3 fruit fly cellular contexts compared by ENCODE assay signal in genomic region chr3L:3080084-3080994, dm6.
A peak's percentile ranks its signal among the peaks of the same experiment; 100 is the strongest.
TF ChIP-seq lines count a peak whose summit lies in the region.

No protein-coding gene starts in this region.

TF ChIP-seq in whole organism, adult, 20 proteins besides CTCF, POLR2A, EP300 and RAD21 (continued from another document):
- no peak for TF ChIP-seq Crg-1 (GFP tag; optimal IDR thresholded peaks at IDR 0.05; lab: Kevin White, UChicago)
TF ChIP-seq in whole organism, adult: peak in this region for 7.

TF ChIP-seq in whole organism, embryonic, 481 proteins besides CTCF, POLR2A, EP300 and RAD21 (continued from another document and continues in another):
- TF ChIP-seq TFAM (GFP tag; optimal IDR thresholded peaks at IDR 0.05; lab: Kevin White, UChicago) = no peak
- TF ChIP-seq stc (GFP tag; IDR thresholded peaks at IDR 0.05; lab: Robert Waterston, UW) = peak; percentile 53
- TF ChIP-seq CG30431 (GFP tag; optimal IDR thresholded peaks at IDR 0.05; lab: Kevin White, UChicago) = no peak
- no peak for TF ChIP-seq disco-r (GFP tag; optimal IDR thresholded peaks at IDR 0.05; lab: Kevin White, UChicago)
- TF ChIP-seq ato (GFP tag; IDR thresholded peaks at IDR 0.05; lab: Robert Waterston, UW; ENCODE audit: partially characterized antibody) = no peak
- TF ChIP-seq dm (GFP tag; optimal IDR thresholded peaks at IDR 0.05; lab: Kevin White, UChicago) = no peak
- TF ChIP-seq Dbx (GFP tag; IDR thresholded peaks at IDR 0.05; lab: Robert Waterston, UW) = peak; percentile 27; the same call in 1 of the 3 replicates
- no peak for TF ChIP-seq CG7271 (tag; optimal IDR thresholded peaks at IDR 0.05; lab: Kevin White, UChicago)
- TF ChIP-seq Gsc (GFP tag; IDR thresholded peaks at IDR 0.05; lab: Robert Waterston, UW) = no peak
- TF ChIP-seq CG12155 (GFP tag; optimal IDR thresholded peaks at IDR 0.05; lab: Kevin White, UChicago) = no peak
- TF ChIP-seq wek (GFP tag; optimal IDR thresholded peaks at IDR 0.05; lab: Kevin White, UChicago) = no peak
- no peak for TF ChIP-seq dmrt99B (tag; optimal IDR thresholded peaks at IDR 0.05; lab: Kevin White, UChicago)
- TF ChIP-seq Atf6 (GFP tag; IDR thresholded peaks at IDR 0.05; lab: Robert Waterston, UW) = 0 out of 2 replicates have a peak, but pooled peaks have one; percentile 20
- no peak for TF ChIP-seq stwl (tag; optimal IDR thresholded peaks at IDR 0.05; lab: Kevin White, UChicago)
- TF ChIP-seq Ptx1 (GFP tag; IDR thresholded peaks at IDR 0.05; lab: Robert Waterston, UW) = peak; percentile 54
- TF ChIP-seq oc (tag; optimal IDR thresholded peaks at IDR 0.05; lab: Kevin White, UChicago) = peak; percentile 7
- no peak for TF ChIP-seq Poxn (GFP tag; IDR thresholded peaks at IDR 0.05; lab: Robert Waterston, UW)
- TF ChIP-seq BEAF-32 (GFP tag; optimal IDR thresholded peaks at IDR 0.05; lab: Kevin White, UChicago) = no peak
- no peak for TF ChIP-seq CrebB (tag; optimal IDR thresholded peaks at IDR 0.05; lab: Kevin White, UChicago)
- no peak for TF ChIP-seq CG18476 (GFP tag; optimal IDR thresholded peaks at IDR 0.05; lab: Kevin White, UChicago)
- TF ChIP-seq ems (GFP tag; optimal IDR thresholded peaks at IDR 0.05; lab: Kevin White, UChicago) = no peak
- no peak for TF ChIP-seq dan (GFP tag; IDR thresholded peaks at IDR 0.05; lab: Robert Waterston, UW)
- TF ChIP-seq Med (GFP tag; lab: Kevin White, UChicago) = no peak
- TF ChIP-seq CG4854 (GFP tag; optimal IDR thresholded peaks at IDR 0.05; lab: Kevin White, UChicago) = no peak
- TF ChIP-seq sd (tag; optimal IDR thresholded peaks at IDR 0.05; lab: Kevin White, UChicago) = peak; percentile 67
- no peak for TF ChIP-seq CG6854 (GFP tag; optimal IDR thresholded peaks at IDR 0.05; lab: Kevin White, UChicago)
- TF ChIP-seq CG18619 (GFP tag; optimal IDR thresholded peaks at IDR 0.05; lab: Kevin White, UChicago) = no peak
- TF ChIP-seq cas (GFP tag; IDR thresholded peaks at IDR 0.05; lab: Robert Waterston, UW) = no peak
- TF ChIP-seq sr (GFP tag; IDR thresholded peaks at IDR 0.05; lab: Robert Waterston, UW) = no peak
- TF ChIP-seq Ravus (GFP tag; IDR thresholded peaks at IDR 0.05; lab: Robert Waterston, UW) = no peak
- TF ChIP-seq HmgD (GFP tag; optimal IDR thresholded peaks at IDR 0.05; lab: Kevin White, UChicago) = no peak
- no peak for TF ChIP-seq CG2889 (GFP tag; IDR thresholded peaks at IDR 0.05; lab: Robert Waterston, UW)
- TF ChIP-seq CG2120 (GFP tag; optimal IDR thresholded peaks at IDR 0.05; lab: Kevin White, UChicago) = peak; percentile 28
- no peak for TF ChIP-seq fd102C (GFP tag; optimal IDR thresholded peaks at IDR 0.05; lab: Kevin White, UChicago)
- no peak for TF ChIP-seq B-H2 (GFP tag; optimal IDR thresholded peaks at IDR 0.05; lab: Kevin White, UChicago)
- no peak for TF ChIP-seq CG3726 (GFP tag; IDR thresholded peaks at IDR 0.05; lab: Robert Waterston, UW)
- TF ChIP-seq aop (GFP tag; IDR thresholded peaks at IDR 0.05; lab: Robert Waterston, UW) = no peak
- no peak for TF ChIP-seq CG17612 (GFP tag; IDR thresholded peaks at IDR 0.05; lab: Robert Waterston, UW)
- peak; percentile 23; the same call in 1 of the 2 replicates for TF ChIP-seq wor (GFP tag; IDR thresholded peaks at IDR 0.05; lab: Robert Waterston, UW)
- no peak for TF ChIP-seq slp2 (GFP tag; optimal IDR thresholded peaks at IDR 0.05; lab: Kevin White, UChicago)
- no peak for TF ChIP-seq odd (GFP tag; optimal IDR thresholded peaks at IDR 0.05; lab: Kevin White, UChicago)
- TF ChIP-seq dmrt11E (tag; optimal IDR thresholded peaks at IDR 0.05; lab: Kevin White, UChicago) = peak; percentile 13
- TF ChIP-seq CG34422 (GFP tag; IDR thresholded peaks at IDR 0.05; lab: Robert Waterston, UW) = 0 out of 3 replicates have a peak, but pooled peaks have one; percentile 43
- TF ChIP-seq CG15696 (tag; optimal IDR thresholded peaks at IDR 0.05; lab: Kevin White, UChicago) = no peak
- no peak for TF ChIP-seq gce (GFP tag; IDR thresholded peaks at IDR 0.05; lab: Robert Waterston, UW)
- no peak for TF ChIP-seq shn (GFP tag; optimal IDR thresholded peaks at IDR 0.05; lab: Kevin White, UChicago)
- peak; percentile 33; the same call in 1 of the 2 replicates for TF ChIP-seq Ada2b (GFP tag; IDR thresholded peaks at IDR 0.05; lab: Robert Waterston, UW)
- TF ChIP-seq scrt (GFP tag; optimal IDR thresholded peaks at IDR 0.05; lab: Kevin White, UChicago) = no peak
- TF ChIP-seq zen (tag; optimal IDR thresholded peaks at IDR 0.05; lab: Kevin White, UChicago) = no peak
- TF ChIP-seq CG10366 (GFP tag; IDR thresholded peaks at IDR 0.05; lab: Robert Waterston, UW) = no peak; the same call in 1 of the 2 replicates
- TF ChIP-seq CG12659 (GFP tag; optimal IDR thresholded peaks at IDR 0.05; lab: Kevin White, UChicago) = no peak
- TF ChIP-seq HLH54F (GFP tag; optimal IDR thresholded peaks at IDR 0.05; lab: Kevin White, UChicago) = no peak
- peak; percentile 95 for TF ChIP-seq CG6654 (GFP tag; optimal IDR thresholded peaks at IDR 0.05; lab: Kevin White, UChicago)
- no peak for TF ChIP-seq cato (GFP tag; optimal IDR thresholded peaks at IDR 0.05; lab: Kevin White, UChicago; ENCODE audit: borderline replicate concordance)
- no peak for TF ChIP-seq HHEX (GFP tag; optimal IDR thresholded peaks at IDR 0.05; lab: Kevin White, UChicago)
- no peak for TF ChIP-seq Bgb (GFP tag; IDR thresholded peaks at IDR 0.05; lab: Robert Waterston, UW; ENCODE audit: partially characterized antibody)
- no peak for TF ChIP-seq sc (optimal IDR thresholded peaks at IDR 0.05; lab: Kevin White, UChicago)
- TF ChIP-seq sc (GFP tag; optimal IDR thresholded peaks at IDR 0.05; lab: Kevin White, UChicago) = no peak
- TF ChIP-seq row (GFP tag; IDR thresholded peaks at IDR 0.05; lab: Robert Waterston, UW) = no peak
- TF ChIP-seq CG10209 (GFP tag; optimal IDR thresholded peaks at IDR 0.05; lab: Kevin White, UChicago) = peak; percentile 15
- TF ChIP-seq CkIIα-i1 (GFP tag; IDR thresholded peaks at IDR 0.05; lab: Robert Waterston, UW) = no peak
- no peak for TF ChIP-seq Side (GFP tag; optimal IDR thresholded peaks at IDR 0.05; lab: Kevin White, UChicago)
- TF ChIP-seq nmo (GFP tag; optimal IDR thresholded peaks at IDR 0.05; lab: Kevin White, UChicago) = no peak
- peak; percentile 66; the same call in 1 of the 3 replicates for TF ChIP-seq CG11695 (GFP tag; IDR thresholded peaks at IDR 0.05; lab: Robert Waterston, UW)
- no peak for TF ChIP-seq CG12071 (GFP tag; optimal IDR thresholded peaks at IDR 0.05; lab: Kevin White, UChicago)
- TF ChIP-seq pita (GFP tag; optimal IDR thresholded peaks at IDR 0.05; lab: Kevin White, UChicago) = no peak
- no peak for TF ChIP-seq esg (GFP tag; conservative IDR thresholded peaks at IDR 0.05; lab: Robert Waterston, UW)
- no peak for TF ChIP-seq CG14710 (tag; optimal IDR thresholded peaks at IDR 0.05; lab: Kevin White, UChicago)

TF ChIP-seq in whole organism, prepupa, 60 proteins besides CTCF, POLR2A, EP300 and RAD21 (continued from another document):
- TF ChIP-seq Sox102F (GFP tag; optimal IDR thresholded peaks at IDR 0.05; lab: Kevin White, UChicago) (no peak), Eip78C (GFP tag; lab: Kevin White, UChicago) (peak; percentile 75), CG8319 (GFP tag; optimal IDR thresholded peaks at IDR 0.05; lab: Kevin White, UChicago) (no peak), CG6276 (GFP tag; optimal IDR thresholded peaks at IDR 0.05; lab: Kevin White, UChicago) (no peak), Sox14 (GFP tag; optimal IDR thresholded peaks at IDR 0.05; lab: Kevin White, UChicago) (peak; percentile 57), esn (GFP tag; optimal IDR thresholded peaks at IDR 0.05; lab: Kevin White, UChicago) (no peak), CG6163 (GFP tag; IDR thresholded peaks at IDR 0.05; lab: Robert Waterston, UW) (no peak), CG4318 (GFP tag; optimal IDR thresholded peaks at IDR 0.05; lab: Kevin White, UChicago) (no peak), Hr38 (GFP tag; optimal IDR thresholded peaks at IDR 0.05; lab: Kevin White, UChicago) (no peak), Hr4 (GFP tag; optimal IDR thresholded peaks at IDR 0.05; lab: Kevin White, UChicago) (no peak), CG8632 (GFP tag; optimal IDR thresholded peaks at IDR 0.05; lab: Kevin White, UChicago) (no peak), CG11294 (GFP tag; IDR thresholded peaks at IDR 0.05; lab: Robert Waterston, UW) (no peak; the same call in 1 of the 2 replicates), spab (GFP tag; optimal IDR thresholded peaks at IDR 0.05; lab: Kevin White, UChicago) (no peak), fd59A (GFP tag; optimal IDR thresholded peaks at IDR 0.05; lab: Kevin White, UChicago) (peak; percentile 19), dsx (GFP tag; optimal IDR thresholded peaks at IDR 0.05; lab: Kevin White, UChicago; ENCODE audit: poor library complexity, severe bottlenecking) (no peak), svp (GFP tag; lab: Kevin White, UChicago) (peak; percentile 91), Hr39 (GFP tag; optimal IDR thresholded peaks at IDR 0.05; lab: Kevin White, UChicago) (peak; percentile 59), Ets96B (tag; optimal IDR thresholded peaks at IDR 0.05; lab: Kevin White, UChicago) (no peak), CG6808 (GFP tag; optimal IDR thresholded peaks at IDR 0.05; lab: Kevin White, UChicago) (no peak), CG34406 (GFP tag; optimal IDR thresholded peaks at IDR 0.05; lab: Kevin White, UChicago) (no peak), fd85E (GFP tag; optimal IDR thresholded peaks at IDR 0.05; lab: Kevin White, UChicago) (no peak), achi (GFP tag; optimal IDR thresholded peaks at IDR 0.05; lab: Kevin White, UChicago) (no peak), CG11902 (GFP tag; optimal IDR thresholded peaks at IDR 0.05; lab: Kevin White, UChicago) (peak; percentile 39), CG7368 (GFP tag; optimal IDR thresholded peaks at IDR 0.05; lab: Kevin White, UChicago) (no peak), topi (GFP tag; optimal IDR thresholded peaks at IDR 0.05; lab: Kevin White, UChicago) (no peak), Eip93F (GFP tag; optimal IDR thresholded peaks at IDR 0.05; lab: Kevin White, UChicago) (no peak), lz (GFP tag; optimal IDR thresholded peaks at IDR 0.05; lab: Kevin White, UChicago) (no peak), CG11762 (GFP tag; optimal IDR thresholded peaks at IDR 0.05; lab: Kevin White, UChicago; ENCODE audit: insufficient read depth) (no peak), vri (GFP tag; optimal IDR thresholded peaks at IDR 0.05; lab: Kevin White, UChicago) (no peak), CG32006 (GFP tag; optimal IDR thresholded peaks at IDR 0.05; lab: Kevin White, UChicago) (no peak), Eip75B (GFP tag; optimal IDR thresholded peaks at IDR 0.05; lab: Kevin White, UChicago) (no peak), Blimp-1 (GFP tag; optimal IDR thresholded peaks at IDR 0.05; lab: Kevin White, UChicago) (no peak), CG16779 (tag; optimal IDR thresholded peaks at IDR 0.05; lab: Kevin White, UChicago) (no peak), OdsH (GFP tag; optimal IDR thresholded peaks at IDR 0.05; lab: Kevin White, UChicago) (peak; percentile 3), Smox (GFP tag; optimal IDR thresholded peaks at IDR 0.05; lab: Kevin White, UChicago) (no peak), CG3032 (tag; optimal IDR thresholded peaks at IDR 0.05; lab: Kevin White, UChicago) (peak; percentile 26), Gug (GFP tag; IDR thresholded peaks at IDR 0.05; lab: Robert Waterston, UW) (peak; percentile 33), Sox15 (GFP tag; optimal IDR thresholded peaks at IDR 0.05; lab: Kevin White, UChicago) (peak; percentile 51), CG3919 (GFP tag; optimal IDR thresholded peaks at IDR 0.05; lab: Kevin White, UChicago) (no peak), CG15336 (GFP tag; IDR thresholded peaks at IDR 0.05; lab: Robert Waterston, UW) (0 out of 2 replicates have a peak, but pooled peaks have one; percentile 13)
